Fruit fly (Drosophila melanogaster) whole organism, prepupa: Measurements from ENCODE around the gene Tmc.
A peak's percentile ranks its signal among the peaks of the same experiment; 100 is the strongest.

ENCODE experiments used
- Blimp-1 ChIP-seq: fragments of 200-800 bp; sonication (Bioruptor generic); optimal IDR thresholded peaks from 3 replicates; lab custom pipeline; 2017; ENCODE audit warnings: missing biosample characterization, missing genetic modification characterization, mild to moderate bottlenecking, moderate library complexity, missing genetic modification reagents
- CG10669 ChIP-seq: fragments of 200-800 bp; sonication (Bioruptor generic); optimal IDR thresholded peaks from 3 replicates; lab custom pipeline; 2018; ENCODE audit warnings: missing biosample characterization, mild to moderate bottlenecking, missing genetic modification characterization, moderate library complexity
- CG11762 ChIP-seq: fragments of 200-800 bp; sonication (Bioruptor generic); optimal IDR thresholded peaks from 3 replicates; lab custom pipeline; 2016; ENCODE audit warnings: missing biosample characterization, missing genetic modification characterization; ENCODE audit not compliant: insufficient read depth
- CG15336 ChIP-seq: fragments of 200-800 bp; sonication (Bioruptor generic); IDR thresholded peaks from 2 replicates; pipeline ENCODE4 v1.3.6; 2022; ENCODE audit warnings: missing biosample characterization, missing genetic modification characterization
- CG16779 ChIP-seq: fragments of 200-800 bp; sonication (Bioruptor generic); optimal IDR thresholded peaks from 3 replicates; lab custom pipeline; 2017; ENCODE audit warnings: missing biosample characterization, mild to moderate bottlenecking, missing genetic modification characterization
- CG32006 ChIP-seq: fragments of 200-800 bp; sonication (Bioruptor generic); optimal IDR thresholded peaks from 3 replicates; lab custom pipeline; 2017; ENCODE audit warnings: missing biosample characterization, mild to moderate bottlenecking, missing genetic modification characterization
- CG34406 ChIP-seq: fragments of 200-800 bp; sonication (Bioruptor generic); optimal IDR thresholded peaks from 3 replicates; lab custom pipeline; 2016; ENCODE audit warnings: missing biosample characterization, missing genetic modification characterization
- CG6163 ChIP-seq: fragments of 200-800 bp; sonication (Bioruptor generic); IDR thresholded peaks from 3 replicates; pipeline ENCODE4 v1.3.6; 2022; ENCODE audit warnings: missing biosample characterization, missing genetic modification characterization
- CG6276 ChIP-seq: fragments of 200-800 bp; sonication (Bioruptor generic); optimal IDR thresholded peaks from 2 replicates; lab custom pipeline; 2017; ENCODE audit warnings: missing biosample characterization, mild to moderate bottlenecking, missing genetic modification characterization
- CG6792 ChIP-seq: fragments of 200-800 bp; sonication (Bioruptor generic); optimal IDR thresholded peaks from 3 replicates; lab custom pipeline; 2016; ENCODE audit warnings: missing biosample characterization, missing genetic modification characterization
- CG6808 ChIP-seq: fragments of 200-800 bp; sonication (Bioruptor generic); optimal IDR thresholded peaks from 3 replicates; lab custom pipeline; 2017; ENCODE audit warnings: missing biosample characterization, missing genetic modification characterization, mild to moderate bottlenecking, moderate library complexity, missing genetic modification reagents
- CG7368 ChIP-seq: fragments of 200-800 bp; sonication (Bioruptor generic); optimal IDR thresholded peaks from 3 replicates; lab custom pipeline; 2016; ENCODE audit warnings: missing biosample characterization, missing genetic modification characterization
- CG8119 ChIP-seq: fragments of 200-800 bp; sonication (Bioruptor generic); IDR thresholded peaks from 3 replicates; pipeline ENCODE4 v1.3.6; 2022; ENCODE audit warnings: missing biosample characterization, missing genetic modification characterization
- CG9139 ChIP-seq: fragments of 200-800 bp; sonication (Bioruptor generic); optimal IDR thresholded peaks from 3 replicates; lab custom pipeline; 2017; ENCODE audit warnings: missing biosample characterization, mild to moderate bottlenecking, missing genetic modification characterization
- Eip78C ChIP-seq: fragments of 200-800 bp; sonication (Bioruptor generic); peaks from one replicate; lab custom pipeline; 2016; ENCODE audit warnings: missing biosample characterization, missing genetic modification characterization
- Ets21C ChIP-seq: fragments of 200-800 bp; sonication (Bioruptor generic); optimal IDR thresholded peaks from 3 replicates; lab custom pipeline; 2016; ENCODE audit warnings: missing biosample characterization, missing genetic modification characterization
- Gug ChIP-seq: fragments of 200-800 bp; sonication (Bioruptor generic); IDR thresholded peaks from 2 replicates; pipeline ENCODE4 v1.3.6; 2022; ENCODE audit warnings: missing biosample characterization, missing genetic modification characterization
- Hr38 ChIP-seq: sonication (Bioruptor generic); optimal IDR thresholded peaks from 2 replicates; lab custom pipeline; 2016; ENCODE audit warnings: missing biosample characterization, missing genetic modification characterization
- Hr4 ChIP-seq: fragments of 200-800 bp; sonication (Bioruptor generic); optimal IDR thresholded peaks from 3 replicates; lab custom pipeline; 2016; ENCODE audit warnings: missing biosample characterization, missing genetic modification characterization
- Met ChIP-seq: fragments of 200-800 bp; sonication (Bioruptor generic); optimal IDR thresholded peaks from 3 replicates; lab custom pipeline; 2016; ENCODE audit warnings: missing biosample characterization, missing genetic modification characterization
- OdsH ChIP-seq: fragments of 200-800 bp; sonication (Bioruptor generic); optimal IDR thresholded peaks from 3 replicates; lab custom pipeline; 2016; ENCODE audit warnings: missing biosample characterization, missing genetic modification characterization
- Smox ChIP-seq: fragments of 200-800 bp; sonication (Bioruptor generic); optimal IDR thresholded peaks from 3 replicates; lab custom pipeline; 2016; ENCODE audit warnings: missing biosample characterization, missing genetic modification characterization
- Sox102F ChIP-seq: fragments of 200-800 bp; sonication (Bioruptor generic); optimal IDR thresholded peaks from 2 replicates; lab custom pipeline; 2016; ENCODE audit warnings: missing biosample characterization, mild to moderate bottlenecking, missing genetic modification characterization
- Sox14 ChIP-seq: fragments of 200-800 bp; sonication (Bioruptor generic); optimal IDR thresholded peaks from 3 replicates; lab custom pipeline; 2016; ENCODE audit warnings: missing biosample characterization, missing genetic modification characterization
- Sox15 ChIP-seq: fragments of 200-800 bp; sonication (Bioruptor generic); optimal IDR thresholded peaks from 3 replicates; lab custom pipeline; 2016; ENCODE audit warnings: missing biosample characterization, missing genetic modification characterization
- achi ChIP-seq: fragments of 200-800 bp; sonication (Bioruptor generic); optimal IDR thresholded peaks from 3 replicates; lab custom pipeline; 2016; ENCODE audit warnings: missing biosample characterization, missing genetic modification characterization
- dsx ChIP-seq: fragments of 200-800 bp; optimal IDR thresholded peaks from 3 replicates; lab custom pipeline; 2019; ENCODE audit warnings: missing biosample characterization, mild to moderate bottlenecking, missing genetic modification characterization, moderate library complexity; ENCODE audit not compliant: poor library complexity, severe bottlenecking
- eg ChIP-seq: fragments of 200-800 bp; sonication (Bioruptor generic); IDR thresholded peaks from 3 replicates; pipeline ENCODE4 v1.3.6; 2022; ENCODE audit warnings: missing biosample characterization, missing genetic modification characterization
- esn ChIP-seq: fragments of 200-800 bp; sonication (Bioruptor generic); optimal IDR thresholded peaks from 2 replicates; lab custom pipeline; 2016; ENCODE audit warnings: missing biosample characterization, mild to moderate bottlenecking, missing genetic modification characterization, moderate library complexity
- fd85E ChIP-seq: fragments of 200-800 bp; sonication (Bioruptor generic); optimal IDR thresholded peaks from 3 replicates; lab custom pipeline; 2016; ENCODE audit warnings: missing biosample characterization, missing genetic modification characterization
- fkh ChIP-seq: fragments of 200-800 bp; sonication (Bioruptor generic); optimal IDR thresholded peaks from 3 replicates; lab custom pipeline; 2017; ENCODE audit warnings: missing biosample characterization, mild to moderate bottlenecking, missing genetic modification characterization, moderate library complexity
- lz ChIP-seq: fragments of 200-800 bp; sonication (Bioruptor generic); optimal IDR thresholded peaks from 3 replicates; lab custom pipeline; 2016; ENCODE audit warnings: missing biosample characterization, missing genetic modification characterization
- spab ChIP-seq: fragments of 200-800 bp; sonication (Bioruptor generic); optimal IDR thresholded peaks from 2 replicates; lab custom pipeline; 2017; ENCODE audit warnings: missing biosample characterization, mild to moderate bottlenecking, missing genetic modification characterization, missing genetic modification reagents
- topi ChIP-seq: fragments of 200-800 bp; sonication (Bioruptor generic); optimal IDR thresholded peaks from 3 replicates; lab custom pipeline; 2016; ENCODE audit warnings: missing biosample characterization, missing genetic modification characterization
- vri ChIP-seq: fragments of 200-800 bp; sonication (Bioruptor generic); optimal IDR thresholded peaks from 3 replicates; lab custom pipeline; 2016; ENCODE audit warnings: missing biosample characterization, mild to moderate bottlenecking, missing genetic modification characterization

Gene Tmc

DNA sequence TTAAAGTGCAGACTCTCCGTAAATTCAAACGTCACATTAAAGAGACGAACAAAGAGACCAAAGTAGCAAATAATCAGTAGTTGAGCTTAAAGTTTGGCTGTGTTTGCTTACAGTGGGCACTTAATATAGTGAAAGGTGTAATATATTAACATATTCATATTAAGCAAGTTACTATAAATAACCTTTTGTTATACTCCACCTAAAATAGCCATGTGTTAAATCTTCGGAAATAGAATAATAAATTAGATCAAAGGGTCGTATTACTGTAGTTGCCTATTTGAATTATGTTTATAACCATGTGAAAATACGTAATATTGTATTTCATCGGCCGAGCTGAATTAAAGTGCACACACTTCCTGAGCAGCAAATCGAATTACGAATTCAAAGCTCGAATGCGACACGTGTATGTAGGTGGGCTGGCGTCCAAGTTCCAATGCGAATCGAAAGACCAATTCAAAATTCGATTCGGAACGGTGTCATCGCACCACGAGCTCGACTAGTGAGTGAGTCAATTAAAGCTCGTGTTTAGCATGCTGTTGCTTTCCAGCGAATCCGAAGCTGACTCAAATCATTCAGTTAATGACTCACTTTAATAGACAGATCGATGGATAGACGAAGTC lies 45.3 kb upstream of the Tmc start (continued):
- TF ChIP-seq Hr4 (GFP tag; lab: Kevin White, UChicago), result peak; percentile 4

dm6 chr3L:9555004-9555403 lies 42.6 kb upstream of the Tmc start:
- TF ChIP-seq CG6808 (GFP tag; lab: Kevin White, UChicago) (no peak), CG15336 (GFP tag; lab: Robert Waterston, UW) (peak; percentile 51), CG8119 (GFP tag; lab: Robert Waterston, UW) (peak; percentile 43; the same call in 1 of the 3 replicates), CG32006 (GFP tag; lab: Kevin White, UChicago) (peak; percentile 53), Hr4 (GFP tag; lab: Kevin White, UChicago) (peak; percentile 55)
- TF ChIP-seq, all 60 proteins: peak for 4

DNA sequence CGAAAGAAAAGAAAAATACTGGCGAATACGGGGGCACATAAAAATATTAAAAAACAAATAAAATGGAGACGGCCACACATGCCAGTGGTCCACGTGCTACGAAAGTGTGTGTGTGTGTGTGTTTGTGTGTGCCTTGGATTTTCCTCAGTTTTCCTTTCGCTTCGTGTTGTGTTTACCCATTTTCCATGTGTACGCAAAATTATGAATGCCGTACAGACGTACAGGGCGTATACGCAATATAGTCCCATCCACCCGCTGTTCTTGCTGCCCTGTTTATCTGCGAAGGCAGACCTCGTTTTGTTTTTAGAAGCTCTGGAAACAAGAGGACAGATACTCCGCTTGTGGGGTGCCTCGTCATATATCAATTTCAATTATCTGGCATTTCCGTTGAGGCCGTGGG lies 40.9 kb upstream of the Tmc start:
- no peak for TF ChIP-seq Met (GFP tag; lab: Kevin White, UChicago)
- no peak for TF ChIP-seq Ets21C (GFP tag; lab: Kevin White, UChicago)
- TF ChIP-seq CG10669 (GFP tag; lab: Kevin White, UChicago), result no peak

dm6 chr3L:9559040-9559439 lies 38.5 kb upstream of the Tmc start:
- TF ChIP-seq Eip78C (GFP tag; lab: Kevin White, UChicago), result peak; percentile 72
- peak; percentile 59 for TF ChIP-seq CG8119 (GFP tag; lab: Robert Waterston, UW)
- peak; percentile 8 for TF ChIP-seq achi
- TF ChIP-seq lz (GFP tag; lab: Kevin White, UChicago), result no peak
- TF ChIP-seq Gug (GFP tag; lab: Robert Waterston, UW), result no peak
- no peak for TF ChIP-seq CG6163 (GFP tag; lab: Robert Waterston, UW)
- no peak for TF ChIP-seq Sox14 (GFP tag; lab: Kevin White, UChicago)
- no peak for TF ChIP-seq Hr38
- TF ChIP-seq fd85E (GFP tag; lab: Kevin White, UChicago), result no peak
- TF ChIP-seq Sox15 (GFP tag; lab: Kevin White, UChicago), result no peak
- TF ChIP-seq Hr4 (GFP tag; lab: Kevin White, UChicago), result no peak
- no peak for TF ChIP-seq dsx (GFP tag; lab: Kevin White, UChicago)
- no peak for TF ChIP-seq esn (GFP tag; lab: Kevin White, UChicago)
- no peak for TF ChIP-seq spab (GFP tag; lab: Kevin White, UChicago)
- peak; percentile 64 for TF ChIP-seq CG15336 (GFP tag; lab: Robert Waterston, UW)
- no peak for TF ChIP-seq topi (GFP tag; lab: Kevin White, UChicago)
- no peak for TF ChIP-seq CG16779 (tag; lab: Kevin White, UChicago)
- no peak for TF ChIP-seq fkh (GFP tag; lab: Kevin White, UChicago)
- no peak for TF ChIP-seq CG34406 (GFP tag; lab: Kevin White, UChicago)
- no peak for TF ChIP-seq Ets21C (GFP tag; lab: Kevin White, UChicago)
- TF ChIP-seq Sox102F (GFP tag; lab: Kevin White, UChicago), result no peak
- peak; percentile 44 for TF ChIP-seq CG32006 (GFP tag; lab: Kevin White, UChicago)
- TF ChIP-seq Blimp-1 (GFP tag; lab: Kevin White, UChicago), result no peak
- no peak for TF ChIP-seq Met (GFP tag; lab: Kevin White, UChicago)
- peak; percentile 22 for TF ChIP-seq OdsH (GFP tag; lab: Kevin White, UChicago)
- TF ChIP-seq vri (GFP tag; lab: Kevin White, UChicago), result no peak
- TF ChIP-seq Smox (GFP tag; lab: Kevin White, UChicago), result no peak
- no peak for TF ChIP-seq CG6792
- TF ChIP-seq eg, result no peak
- no peak for TF ChIP-seq CG11762
- no peak for TF ChIP-seq CG6276
- no peak for TF ChIP-seq CG9139 (GFP tag; lab: Kevin White, UChicago)
- no peak for TF ChIP-seq CG7368 (GFP tag; lab: Kevin White, UChicago)
